Worm (Caenorhabditis elegans): ENCODE measurements around the gene R102.1.
"Not testable (repeated sequence)": the region's sequence is repeated elsewhere in the genome, so short reads cannot be mapped to it uniquely, and the experiment has no call there.

Gene R102.1

ce11 chrIV:10682155-10682749 lies 3.6 kb upstream of the R102.1 start, which contains the start of gene fmo-2:
fmo-2 (plus strand) TSS chrIV:10682524.
- TF ChIP-seq ceh-20 (GFP tag; IDR thresholded peaks at IDR 0.05) = no peak
- peak; percentile 76 for TF ChIP-seq nhr-28 (tag; optimal IDR thresholded peaks at IDR 0.05)
- 0 out of 2 replicates have a peak, but pooled peaks have one; percentile 31 for TF ChIP-seq dmd-6 (GFP tag; IDR thresholded peaks at IDR 0.05)
- TF ChIP-seq tra-1 (GFP tag; IDR thresholded peaks at IDR 0.05) = 0 out of 2 replicates have a peak, but pooled peaks have one; percentile 28
- TF ChIP-seq lin-13 (GFP tag; optimal IDR thresholded peaks at IDR 0.05) = no peak
- TF ChIP-seq mdl-1 (tag; optimal IDR thresholded peaks at IDR 0.05) = peak in 1 of 2 experiments; percentile 74
- peak; percentile 82 for TF ChIP-seq aha-1 (tag)
- peak in 1 of 2 experiments; percentile 99 for TF ChIP-seq unc-62 (GFP tag; optimal IDR thresholded peaks at IDR 0.05 in 1 of 2)
- no peak for TF ChIP-seq unc-62 (tag; optimal IDR thresholded peaks at IDR 0.05)
- peak; percentile 80 for TF ChIP-seq mxl-3 (GFP tag; optimal IDR thresholded peaks at IDR 0.05)

DNA sequence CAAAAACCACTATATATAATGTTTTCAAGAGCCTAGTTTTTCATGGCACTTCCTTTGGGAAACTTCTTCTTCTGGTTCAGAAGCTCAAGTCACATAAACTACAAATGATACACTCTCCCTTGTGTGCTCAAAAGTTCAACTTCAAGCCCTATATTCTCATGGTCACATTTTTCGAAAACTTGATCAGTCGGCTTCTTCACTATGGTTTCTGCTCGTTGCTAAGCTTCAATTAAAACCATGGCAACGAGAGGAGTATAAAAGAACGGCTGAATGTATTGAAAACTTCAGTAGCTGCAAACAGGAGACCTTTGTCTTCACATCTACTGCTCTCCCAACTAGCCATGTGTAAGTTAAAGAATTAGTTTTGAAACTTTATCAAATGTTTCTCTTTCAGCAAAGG lies 1.5 kb downstream of the R102.1 start, which contains the start of gene R102.2:
Gene R102.2, plus strand, starts transcription at position 301 of the 400 bp plus-strand sequence.
- TF ChIP-seq dmd-8 (GFP tag; IDR thresholded peaks at IDR 0.05); dmd-6 (GFP tag; IDR thresholded peaks at IDR 0.05); daf-16 (GFP tag; optimal IDR thresholded peaks at IDR 0.05); daf-16 (tag; optimal IDR thresholded peaks at IDR 0.05): not testable (repeated sequence)

- no peak for TF ChIP-seq zip-11 (GFP tag; IDR thresholded peaks at IDR 0.05)
- no peak for TF ChIP-seq T26A8.4 (GFP tag; IDR thresholded peaks at IDR 0.05)
- no peak for TF ChIP-seq attf-4 (tag; optimal IDR thresholded peaks at IDR 0.05)
- TF ChIP-seq aha-1 (tag) = peak; percentile 21
- no peak for TF ChIP-seq D1046.2 (GFP tag; IDR thresholded peaks at IDR 0.05)
- no peak for TF ChIP-seq zfp-3 (GFP tag; conservative IDR thresholded peaks at IDR 0.05)
- no peak for TF ChIP-seq hmg-1.1 (GFP tag; IDR thresholded peaks at IDR 0.05)
- TF ChIP-seq pha-4 (GFP tag; IDR thresholded peaks at IDR 0.05) = no peak
- no peak for TF ChIP-seq pha-4 (tag; optimal IDR thresholded peaks at IDR 0.05)
- TF ChIP-seq duxl-1 (tag; optimal IDR thresholded peaks at IDR 0.05; ENCODE audit: poor library complexity) = no peak
- TF ChIP-seq nhr-111 (GFP tag; optimal IDR thresholded peaks at IDR 0.05) = no peak
- TF ChIP-seq nhr-25 (tag; optimal IDR thresholded peaks at IDR 0.05; ENCODE audit: borderline replicate concordance, insufficient read depth) = no peak
- no peak for TF ChIP-seq ZK337.2 (GFP tag; IDR thresholded peaks at IDR 0.05)
- no peak for TF ChIP-seq sdz-12 (GFP tag; optimal IDR thresholded peaks at IDR 0.05)
- TF ChIP-seq nhr-11 (tag; optimal IDR thresholded peaks at IDR 0.05) = peak; percentile 52
- no peak for TF ChIP-seq fos-1 (tag; optimal IDR thresholded peaks at IDR 0.05)
- TF ChIP-seq hif-1 (tag; optimal IDR thresholded peaks at IDR 0.05) = no peak
- TF ChIP-seq Y75B8A.6 (GFP tag; IDR thresholded peaks at IDR 0.05) = no peak
- no peak for TF ChIP-seq nhr-102 (tag; optimal IDR thresholded peaks at IDR 0.05)
Observed at ce11 chrIV:10688972-10689567, 3.2 kb downstream of the R102.1 start, which contains the start of gene R102.3. R102.3 (plus strand) TSS chrIV:10689517.

DNA sequence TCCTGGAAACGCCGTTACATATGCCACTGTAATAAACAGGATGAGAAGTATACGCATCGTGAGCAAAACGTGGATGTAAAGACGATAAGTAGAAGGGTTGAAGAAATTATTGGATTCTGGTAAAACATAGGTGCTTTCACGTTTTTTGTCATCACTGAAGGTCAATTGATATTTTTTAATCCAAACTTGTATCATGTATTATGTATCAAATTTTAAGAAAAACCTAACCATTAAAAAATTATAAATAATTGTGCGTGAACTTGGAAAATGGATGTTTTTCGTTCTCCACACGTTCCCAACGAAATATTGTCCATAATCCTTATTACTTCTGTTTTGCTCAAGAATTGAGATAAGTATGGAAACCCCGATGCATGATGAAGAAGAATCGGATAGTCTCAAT lies 4.3 kb downstream of the R102.1 start, which contains the start of gene R102.8:
Gene R102.8, minus strand, starts transcription at position 101 of the 400 bp plus-strand sequence.
- TF ChIP-seq unc-62 (GFP tag; optimal IDR thresholded peaks at IDR 0.05 in 1 of 2) (peak in 1 of 2 experiments; percentile 70), unc-62 (tag; optimal IDR thresholded peaks at IDR 0.05) (no peak), skn-1 (tag; optimal IDR thresholded peaks at IDR 0.05) (no peak)

ce11 chrIV:10695203-10695602 lies 9.4 kb downstream of the R102.1 start, which contains the start of gene R102.4:
R102.4 (minus strand) TSS chrIV:10695303.
- no peak for TF ChIP-seq tra-1 (GFP tag; IDR thresholded peaks at IDR 0.05)
- peak in 1 of 2 experiments; percentile 83 for TF ChIP-seq unc-62 (GFP tag; optimal IDR thresholded peaks at IDR 0.05 in 1 of 2)
- TF ChIP-seq unc-62 (tag; optimal IDR thresholded peaks at IDR 0.05) = no peak

Data from whole organism, L4 larva.